Fruit fly (Drosophila melanogaster): ENCODE data around the gene mew.

The mew gene

DNA sequence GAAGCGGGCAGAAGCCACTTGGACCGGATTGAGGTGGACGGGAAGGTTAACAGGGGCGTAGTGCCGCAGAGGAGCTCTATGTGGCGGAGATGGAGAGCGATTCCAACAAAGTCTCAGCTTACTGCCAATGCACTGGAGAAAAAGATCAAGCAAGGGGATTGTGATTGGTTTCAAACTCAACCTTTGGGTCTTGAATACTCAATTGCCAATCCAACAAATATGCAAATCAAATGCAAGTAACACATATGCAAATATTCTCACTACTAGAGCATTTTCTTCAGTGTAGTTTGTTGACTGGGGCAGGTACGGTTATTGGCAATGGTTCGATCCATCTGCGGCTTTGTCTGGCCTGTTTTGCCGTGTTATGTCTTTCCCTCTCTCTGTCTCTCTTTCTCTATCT, 7.0 kb downstream of the mew start (continued):
- TF ChIP-seq CG30403 (GFP tag; optimal IDR thresholded peaks at IDR 0.05) = peak; percentile 84
- no peak for TF ChIP-seq CG15696 (tag; optimal IDR thresholded peaks at IDR 0.05)
- no peak for TF ChIP-seq kah (GFP tag; optimal IDR thresholded peaks at IDR 0.05)
- TF ChIP-seq CG10366 (GFP tag; IDR thresholded peaks at IDR 0.05) = peak; percentile 83
- TF ChIP-seq CG13624 (GFP tag; optimal IDR thresholded peaks at IDR 0.05) = peak; percentile 79
- TF ChIP-seq Bdp1 (GFP tag; optimal IDR thresholded peaks at IDR 0.05) = peak; percentile 49
- peak; percentile 21 for TF ChIP-seq CG3995 (GFP tag; optimal IDR thresholded peaks at IDR 0.05)
- TF ChIP-seq CG1603 (tag; optimal IDR thresholded peaks at IDR 0.05) = peak; percentile 92
- TF ChIP-seq CG7357 (GFP tag; IDR thresholded peaks at IDR 0.05) = peak; percentile 70
- peak; percentile 58 for TF ChIP-seq repo (GFP tag; optimal IDR thresholded peaks at IDR 0.05)
- TF ChIP-seq p53 (GFP tag; optimal IDR thresholded peaks at IDR 0.05) = peak; percentile 71
- peak; percentile 19 for TF ChIP-seq CG12104 (GFP tag; optimal IDR thresholded peaks at IDR 0.05)
- peak; percentile 94 for TF ChIP-seq Drgx (GFP tag; IDR thresholded peaks at IDR 0.05)
- peak; percentile 69 for TF ChIP-seq ssp (GFP tag; IDR thresholded peaks at IDR 0.05)
- TF ChIP-seq usp (GFP tag; optimal IDR thresholded peaks at IDR 0.05) = no peak
- peak; percentile 73 for TF ChIP-seq CG4424 (GFP tag; optimal IDR thresholded peaks at IDR 0.05)
- TF ChIP-seq Atf6 (GFP tag; IDR thresholded peaks at IDR 0.05) = peak; percentile 66; the same call in 1 of the 2 replicates
- peak; percentile 60; the same call in 1 of the 2 replicates for TF ChIP-seq CG11247 (GFP tag; IDR thresholded peaks at IDR 0.05)
- TF ChIP-seq nerfin-1 (tag; optimal IDR thresholded peaks at IDR 0.05) = peak; percentile 74
- peak; percentile 47 for TF ChIP-seq fu2 (GFP tag; optimal IDR thresholded peaks at IDR 0.05)
- TF ChIP-seq CG12071 (GFP tag; optimal IDR thresholded peaks at IDR 0.05) = peak; percentile 81
- peak; percentile 68 for TF ChIP-seq bab2 (GFP tag; optimal IDR thresholded peaks at IDR 0.05)
- TF ChIP-seq HLH54F (GFP tag; optimal IDR thresholded peaks at IDR 0.05) = peak; percentile 51
- no peak for TF ChIP-seq CG4282 (GFP tag; optimal IDR thresholded peaks at IDR 0.05)
- peak; percentile 40 for TF ChIP-seq Sry-δ (GFP tag; optimal IDR thresholded peaks at IDR 0.05)
- peak; percentile 89 for TF ChIP-seq CG2678 (tag; optimal IDR thresholded peaks at IDR 0.05)
- no peak for TF ChIP-seq yki (optimal IDR thresholded peaks at IDR 0.05)
- TF ChIP-seq CG31388 (GFP tag; optimal IDR thresholded peaks at IDR 0.05) = no peak
- peak; percentile 59 for TF ChIP-seq ap (GFP tag; IDR thresholded peaks at IDR 0.05)
- peak; percentile 67 for TF ChIP-seq onecut (GFP tag; IDR thresholded peaks at IDR 0.05)
- no peak for TF ChIP-seq YL-1 (GFP tag; optimal IDR thresholded peaks at IDR 0.05)
- TF ChIP-seq disco-r (GFP tag; optimal IDR thresholded peaks at IDR 0.05) = peak; percentile 17
- peak; percentile 75 for TF ChIP-seq ase (GFP tag; IDR thresholded peaks at IDR 0.05)
- peak; percentile 69 for TF ChIP-seq maf-S (GFP tag; optimal IDR thresholded peaks at IDR 0.05)
- TF ChIP-seq CG13775 (GFP tag; optimal IDR thresholded peaks at IDR 0.05) = peak; percentile 33
- TF ChIP-seq Lim3 (GFP tag; IDR thresholded peaks at IDR 0.05) = peak; percentile 29; the same call in 1 of the 2 replicates
- no peak for TF ChIP-seq CG12299 (tag; optimal IDR thresholded peaks at IDR 0.05)
- TF ChIP-seq Optix (GFP tag; IDR thresholded peaks at IDR 0.05) = peak; percentile 85
- no peak for TF ChIP-seq CG16813 (GFP tag; IDR thresholded peaks at IDR 0.05; ENCODE audit: partially characterized antibody)
- TF ChIP-seq sr (GFP tag; IDR thresholded peaks at IDR 0.05) = peak; percentile 68; the same call in 1 of the 3 replicates
- TF ChIP-seq CG4617 (GFP tag; optimal IDR thresholded peaks at IDR 0.05; ENCODE audit: borderline replicate concordance) = peak; percentile 44
- TF ChIP-seq trh (GFP tag; optimal IDR thresholded peaks at IDR 0.05) = no peak
- peak; percentile 47 for TF ChIP-seq Chrac-16 (GFP tag; optimal IDR thresholded peaks at IDR 0.05)
- peak; percentile 51 for TF ChIP-seq CG31365 (tag; optimal IDR thresholded peaks at IDR 0.05)
- TF ChIP-seq hth (optimal IDR thresholded peaks at IDR 0.05) = no peak
- TF ChIP-seq Ets65A (GFP tag) = peak; percentile 94
- TF ChIP-seq amos (GFP tag; IDR thresholded peaks at IDR 0.05; ENCODE audit: partially characterized antibody) = no peak
- peak; percentile 83 for TF ChIP-seq mam (GFP tag; optimal IDR thresholded peaks at IDR 0.05)
- peak; percentile 55 for TF ChIP-seq CG3847 (GFP tag; IDR thresholded peaks at IDR 0.05)
- TF ChIP-seq CG14014 (GFP tag; IDR thresholded peaks at IDR 0.05) = peak; percentile 64; the same call in 1 of the 2 replicates
- TF ChIP-seq Oaz (GFP tag; IDR thresholded peaks at IDR 0.05) = 0 out of 2 replicates have a peak, but pooled peaks have one; percentile 46
- peak; percentile 66 for TF ChIP-seq stc (GFP tag; IDR thresholded peaks at IDR 0.05)
- TF ChIP-seq nau (GFP tag; optimal IDR thresholded peaks at IDR 0.05) = peak; percentile 58
